Worm (Caenorhabditis elegans) whole organism, L4/young adult: ENCODE results near the gene cdr-1.

Experiments
- dao-5 ChIP-seq: sonication (generic microtip); optimal IDR thresholded peaks from 2 replicates; lab custom pipeline; 2016; ENCODE audit warnings: missing genotype, missing genetic modification characterization, moderate library complexity, missing compliant biosample characterization
- him-1 ChIP-seq: sonication (generic microtip); optimal IDR thresholded peaks from 2 replicates; lab custom pipeline; 2016; ENCODE audit warnings: missing genotype, missing genetic modification reagents, missing genetic modification characterization, missing compliant biosample characterization

- TF ChIP-seq him-1: no peak
- no peak for TF ChIP-seq dao-5 (tag; lab: Kevin White, UChicago)
These were observed 38.3 kb downstream of the cdr-1 start for ce11 chrV:15959456-15959855.
